Worm (Caenorhabditis elegans) whole organism, mixed stage, embryonic: ENCODE data around the gene Y56A3A.7.

Experiments
- lin-13 ChIP-seq: fragments of 150-350 bp; optimal IDR thresholded peaks from 2 replicates; lab custom pipeline; 2014; ENCODE audit warnings: missing biosample characterization, missing genetic modification characterization
- lsy-2 ChIP-seq: fragments of 150-350 bp; optimal IDR thresholded peaks from 2 replicates; lab custom pipeline; 2014; ENCODE audit warnings: missing biosample characterization, missing genetic modification characterization
- pha-4 ChIP-seq: fragments of 150-350 bp; optimal IDR thresholded peaks from 2 replicates; lab custom pipeline; 2018; ENCODE audit warnings: missing biosample characterization, missing genetic modification reagents, missing genetic modification characterization
- unc-62 ChIP-seq: fragments of 150-350 bp; optimal IDR thresholded peaks from 2 replicates; lab custom pipeline; 2014; ENCODE audit warnings: missing biosample characterization, missing genetic modification reagents, missing genetic modification characterization

- TF ChIP-seq pha-4 (tag; lab: Kevin White, UChicago) = no peak
- no peak for TF ChIP-seq lin-13 (tag; lab: Kevin White, UChicago)
- no peak for TF ChIP-seq lsy-2 (tag; lab: Kevin White, UChicago)
- TF ChIP-seq unc-62 (GFP tag; lab: Kevin White, UChicago) = no peak
Measured at ce11 chrIII:11915666-11916065, 31.2 kb downstream of the Y56A3A.7 start, which contains the start of the genes ndab-1 and npp-16.
